Fruit fly (Drosophila melanogaster) whole organism, prepupa: ENCODE results near the gene CG5026.
A peak's percentile ranks its signal among the peaks of the same experiment; 100 is the strongest.

Experiments
- CG11294 ChIP-seq: fragments of 200-800 bp; sonication (Bioruptor generic); IDR thresholded peaks from 2 replicates; pipeline ENCODE4 v1.3.6; 2022; ENCODE audit warnings: missing biosample characterization, missing genetic modification characterization
- CG11762 ChIP-seq: fragments of 200-800 bp; sonication (Bioruptor generic); optimal IDR thresholded peaks from 3 replicates; lab custom pipeline; 2016; ENCODE audit warnings: missing biosample characterization, missing genetic modification characterization; ENCODE audit not compliant: insufficient read depth
- CG11902 ChIP-seq: fragments of 200-800 bp; sonication (Bioruptor generic); optimal IDR thresholded peaks from 3 replicates; lab custom pipeline; 2016; ENCODE audit warnings: missing biosample characterization, missing genetic modification characterization
- CG15336 ChIP-seq: fragments of 200-800 bp; sonication (Bioruptor generic); IDR thresholded peaks from 2 replicates; pipeline ENCODE4 v1.3.6; 2022; ENCODE audit warnings: missing biosample characterization, missing genetic modification characterization
- CG1621 ChIP-seq: fragments of 200-800 bp; sonication (Bioruptor generic); optimal IDR thresholded peaks from 3 replicates; lab custom pipeline; 2018; ENCODE audit warnings: missing biosample characterization, mild to moderate bottlenecking, missing genetic modification characterization
- CG3032 ChIP-seq: fragments of 200-800 bp; optimal IDR thresholded peaks from 2 replicates; lab custom pipeline; 2019; ENCODE audit warnings: missing biosample characterization, mild to moderate bottlenecking, missing genetic modification characterization, moderate library complexity
- CG31627 ChIP-seq: fragments of 200-800 bp; sonication (Bioruptor generic); optimal IDR thresholded peaks from 3 replicates; lab custom pipeline; 2016; ENCODE audit warnings: missing biosample characterization, missing genetic modification characterization
- CG32006 ChIP-seq: fragments of 200-800 bp; sonication (Bioruptor generic); optimal IDR thresholded peaks from 3 replicates; lab custom pipeline; 2017; ENCODE audit warnings: missing biosample characterization, mild to moderate bottlenecking, missing genetic modification characterization
- CG34406 ChIP-seq: fragments of 200-800 bp; sonication (Bioruptor generic); optimal IDR thresholded peaks from 3 replicates; lab custom pipeline; 2016; ENCODE audit warnings: missing biosample characterization, missing genetic modification characterization
- CG3919 ChIP-seq: fragments of 200-800 bp; sonication (Bioruptor generic); optimal IDR thresholded peaks from 3 replicates; lab custom pipeline; 2016; ENCODE audit warnings: missing biosample characterization, missing genetic modification characterization
- CG4318 ChIP-seq: fragments of 200-800 bp; sonication (Bioruptor generic); optimal IDR thresholded peaks from 3 replicates; lab custom pipeline; 2017; ENCODE audit warnings: missing biosample characterization, mild to moderate bottlenecking, missing genetic modification characterization
- CG6163 ChIP-seq: fragments of 200-800 bp; sonication (Bioruptor generic); IDR thresholded peaks from 3 replicates; pipeline ENCODE4 v1.3.6; 2022; ENCODE audit warnings: missing biosample characterization, missing genetic modification characterization
- CG6808 ChIP-seq: fragments of 200-800 bp; sonication (Bioruptor generic); optimal IDR thresholded peaks from 3 replicates; lab custom pipeline; 2017; ENCODE audit warnings: missing biosample characterization, missing genetic modification characterization, mild to moderate bottlenecking, moderate library complexity, missing genetic modification reagents
- CG6854 ChIP-seq: fragments of 200-800 bp; sonication (Bioruptor generic); optimal IDR thresholded peaks from 2 replicates; lab custom pipeline; 2017; ENCODE audit warnings: missing biosample characterization, mild to moderate bottlenecking, missing genetic modification characterization
- CG7368 ChIP-seq: fragments of 200-800 bp; sonication (Bioruptor generic); optimal IDR thresholded peaks from 3 replicates; lab custom pipeline; 2016; ENCODE audit warnings: missing biosample characterization, missing genetic modification characterization
- CG8119 ChIP-seq: fragments of 200-800 bp; sonication (Bioruptor generic); IDR thresholded peaks from 3 replicates; pipeline ENCODE4 v1.3.6; 2022; ENCODE audit warnings: missing biosample characterization, missing genetic modification characterization
- CG9139 ChIP-seq: fragments of 200-800 bp; sonication (Bioruptor generic); optimal IDR thresholded peaks from 3 replicates; lab custom pipeline; 2017; ENCODE audit warnings: missing biosample characterization, mild to moderate bottlenecking, missing genetic modification characterization
- Eip75B ChIP-seq: fragments of 200-800 bp; sonication (Bioruptor generic); optimal IDR thresholded peaks from 3 replicates; lab custom pipeline; 2016; ENCODE audit warnings: missing biosample characterization, missing genetic modification characterization
- Eip78C ChIP-seq: fragments of 200-800 bp; sonication (Bioruptor generic); peaks from one replicate; lab custom pipeline; 2016; ENCODE audit warnings: missing biosample characterization, missing genetic modification characterization
- Ets21C ChIP-seq: fragments of 200-800 bp; sonication (Bioruptor generic); optimal IDR thresholded peaks from 3 replicates; lab custom pipeline; 2016; ENCODE audit warnings: missing biosample characterization, missing genetic modification characterization
- Gug ChIP-seq: fragments of 200-800 bp; sonication (Bioruptor generic); IDR thresholded peaks from 2 replicates; pipeline ENCODE4 v1.3.6; 2022; ENCODE audit warnings: missing biosample characterization, missing genetic modification characterization
- Hr39 ChIP-seq: fragments of 200-800 bp; sonication (Bioruptor generic); optimal IDR thresholded peaks from 2 replicates; lab custom pipeline; 2016; ENCODE audit warnings: missing biosample characterization, missing genetic modification characterization
- Hr4 ChIP-seq: fragments of 200-800 bp; sonication (Bioruptor generic); optimal IDR thresholded peaks from 3 replicates; lab custom pipeline; 2016; ENCODE audit warnings: missing biosample characterization, missing genetic modification characterization
- Lpt ChIP-seq: fragments of 200-800 bp; sonication (Bioruptor generic); optimal IDR thresholded peaks from 3 replicates; lab custom pipeline; 2016; ENCODE audit warnings: missing biosample characterization, missing genetic modification characterization
- Met ChIP-seq: fragments of 200-800 bp; sonication (Bioruptor generic); optimal IDR thresholded peaks from 3 replicates; lab custom pipeline; 2016; ENCODE audit warnings: missing biosample characterization, missing genetic modification characterization
- OdsH ChIP-seq: fragments of 200-800 bp; sonication (Bioruptor generic); optimal IDR thresholded peaks from 3 replicates; lab custom pipeline; 2016; ENCODE audit warnings: missing biosample characterization, missing genetic modification characterization
- Smox ChIP-seq: fragments of 200-800 bp; sonication (Bioruptor generic); optimal IDR thresholded peaks from 3 replicates; lab custom pipeline; 2016; ENCODE audit warnings: missing biosample characterization, missing genetic modification characterization
- Sox102F ChIP-seq: fragments of 200-800 bp; sonication (Bioruptor generic); optimal IDR thresholded peaks from 2 replicates; lab custom pipeline; 2016; ENCODE audit warnings: missing biosample characterization, mild to moderate bottlenecking, missing genetic modification characterization
- Sox14 ChIP-seq: fragments of 200-800 bp; sonication (Bioruptor generic); optimal IDR thresholded peaks from 3 replicates; lab custom pipeline; 2016; ENCODE audit warnings: missing biosample characterization, missing genetic modification characterization
- Sox15 ChIP-seq: fragments of 200-800 bp; sonication (Bioruptor generic); optimal IDR thresholded peaks from 3 replicates; lab custom pipeline; 2016; ENCODE audit warnings: missing biosample characterization, missing genetic modification characterization
- achi ChIP-seq: fragments of 200-800 bp; sonication (Bioruptor generic); optimal IDR thresholded peaks from 3 replicates; lab custom pipeline; 2016; ENCODE audit warnings: missing biosample characterization, missing genetic modification characterization
- dac ChIP-seq: fragments of 200-800 bp; sonication (Bioruptor generic); optimal IDR thresholded peaks from 2 replicates; lab custom pipeline; 2017; ENCODE audit warnings: missing biosample characterization, mild to moderate bottlenecking, missing genetic modification characterization
- dsx ChIP-seq: fragments of 200-800 bp; optimal IDR thresholded peaks from 3 replicates; lab custom pipeline; 2019; ENCODE audit warnings: missing biosample characterization, mild to moderate bottlenecking, missing genetic modification characterization, moderate library complexity; ENCODE audit not compliant: poor library complexity, severe bottlenecking
- eg ChIP-seq: fragments of 200-800 bp; sonication (Bioruptor generic); IDR thresholded peaks from 3 replicates; pipeline ENCODE4 v1.3.6; 2022; ENCODE audit warnings: missing biosample characterization, missing genetic modification characterization
- esn ChIP-seq: fragments of 200-800 bp; sonication (Bioruptor generic); optimal IDR thresholded peaks from 2 replicates; lab custom pipeline; 2016; ENCODE audit warnings: missing biosample characterization, mild to moderate bottlenecking, missing genetic modification characterization, moderate library complexity
- fkh ChIP-seq: fragments of 200-800 bp; sonication (Bioruptor generic); optimal IDR thresholded peaks from 3 replicates; lab custom pipeline; 2017; ENCODE audit warnings: missing biosample characterization, mild to moderate bottlenecking, missing genetic modification characterization, moderate library complexity
- lz ChIP-seq: fragments of 200-800 bp; sonication (Bioruptor generic); optimal IDR thresholded peaks from 3 replicates; lab custom pipeline; 2016; ENCODE audit warnings: missing biosample characterization, missing genetic modification characterization
- spab ChIP-seq: fragments of 200-800 bp; sonication (Bioruptor generic); optimal IDR thresholded peaks from 2 replicates; lab custom pipeline; 2017; ENCODE audit warnings: missing biosample characterization, mild to moderate bottlenecking, missing genetic modification characterization, missing genetic modification reagents
- svp ChIP-seq: fragments of 200-800 bp; sonication (Bioruptor generic); peaks from one replicate; lab custom pipeline; 2016; ENCODE audit warnings: missing biosample characterization, missing genetic modification characterization

CG5026 gene

dm6 chr3L:8985132-8985847 lies 17.0 kb downstream of the CG5026 start:
- TF ChIP-seq Eip75B (GFP tag; lab: Kevin White, UChicago) (peak; percentile 41), Sox14 (GFP tag; lab: Kevin White, UChicago) (peak; percentile 13), CG3032 (peak; percentile 15), CG7368 (GFP tag; lab: Kevin White, UChicago) (no peak), CG11294 (GFP tag; lab: Robert Waterston, UW) (no peak), CG31627 (GFP tag; lab: Kevin White, UChicago) (peak; percentile 21), dac (GFP tag; lab: Kevin White, UChicago) (no peak), Smox (GFP tag; lab: Kevin White, UChicago) (no peak), svp (GFP tag; lab: Kevin White, UChicago) (peak; percentile 71), esn (GFP tag; lab: Kevin White, UChicago) (peak; percentile 41), lz (peak; percentile 12)

- TF ChIP-seq CG11294 (GFP tag; lab: Robert Waterston, UW): 0 out of 2 replicates have a peak, but pooled peaks have one; percentile 32
- 0 out of 3 replicates have a peak, but pooled peaks have one; percentile 24 for TF ChIP-seq CG6163 (GFP tag; lab: Robert Waterston, UW)
- 0 out of 2 replicates have a peak, but pooled peaks have one; percentile 14 for TF ChIP-seq CG15336
- TF ChIP-seq CG31627 (GFP tag; lab: Kevin White, UChicago): no peak
- peak; percentile 78 for TF ChIP-seq fkh (GFP tag; lab: Kevin White, UChicago)
- no peak for TF ChIP-seq Eip75B (GFP tag; lab: Kevin White, UChicago)
- TF ChIP-seq Met (GFP tag; lab: Kevin White, UChicago): no peak
- TF ChIP-seq CG6854 (GFP tag; lab: Kevin White, UChicago): no peak
- no peak for TF ChIP-seq CG34406 (GFP tag; lab: Kevin White, UChicago)
- no peak for TF ChIP-seq Hr39 (GFP tag; lab: Kevin White, UChicago)
- TF ChIP-seq Gug (GFP tag; lab: Robert Waterston, UW): no peak
Observed at dm6 chr3L:8985848-8986320, 17.6 kb downstream of the CG5026 start, which contains the start of gene Galk. Gene Galk (minus strand): TSS chr3L:8986091.

- TF ChIP-seq CG1621 (tag; lab: Kevin White, UChicago): no peak
- TF ChIP-seq fkh (GFP tag; lab: Kevin White, UChicago): peak; percentile 13
- TF ChIP-seq, all 60 proteins: peak for 1
Observed at dm6 chr3L:8986582-8986981, 18.3 kb downstream of the CG5026 start, which contains the start of gene CG5068. Gene CG5068 (plus strand): TSS chr3L:8986710.

dm6 chr3L:8990128-8990527 lies 21.8 kb downstream of the CG5026 start, which contains the start of gene CG5280:
Gene CG5280 (minus strand): TSS chr3L:8990228.
- TF ChIP-seq CG34406 (GFP tag; lab: Kevin White, UChicago) (no peak), Gug (GFP tag; lab: Robert Waterston, UW) (no peak), CG9139 (GFP tag; lab: Kevin White, UChicago) (no peak), eg (no peak), Smox (GFP tag; lab: Kevin White, UChicago) (no peak), CG6163 (GFP tag; lab: Robert Waterston, UW) (no peak), Ets21C (GFP tag; lab: Kevin White, UChicago) (no peak), dsx (GFP tag; lab: Kevin White, UChicago) (no peak), CG8119 (GFP tag; lab: Robert Waterston, UW) (no peak), OdsH (GFP tag; lab: Kevin White, UChicago) (no peak), CG3032 (no peak), CG4318 (GFP tag; lab: Kevin White, UChicago) (no peak), CG11762 (GFP tag; lab: Kevin White, UChicago) (no peak), Sox102F (GFP tag; lab: Kevin White, UChicago) (no peak)

dm6 chr3L:8996173-8996767 lies 27.9 kb downstream of the CG5026 start:
- TF ChIP-seq Eip78C (peak; percentile 97), Hr4 (GFP tag; lab: Kevin White, UChicago) (peak; percentile 97), OdsH (GFP tag; lab: Kevin White, UChicago) (peak; percentile 90), spab (GFP tag; lab: Kevin White, UChicago) (no peak), Lpt (GFP tag; lab: Kevin White, UChicago) (peak; percentile 91), Sox15 (peak; percentile 66), Eip75B (GFP tag; lab: Kevin White, UChicago) (peak; percentile 89), CG8119 (GFP tag; lab: Robert Waterston, UW) (peak; percentile 95), CG11294 (GFP tag; lab: Robert Waterston, UW) (peak; percentile 82; the same call in 1 of the 2 replicates), CG32006 (GFP tag; lab: Kevin White, UChicago) (peak; percentile 97), achi (GFP tag; lab: Kevin White, UChicago) (peak; percentile 87), CG15336 (peak; percentile 95), CG3919 (GFP tag; lab: Kevin White, UChicago) (peak; percentile 91), CG6808 (no peak), dsx (GFP tag; lab: Kevin White, UChicago) (no peak), dac (GFP tag; lab: Kevin White, UChicago) (peak; percentile 89), Sox14 (GFP tag; lab: Kevin White, UChicago) (peak; percentile 87), CG11902 (GFP tag; lab: Kevin White, UChicago) (peak; percentile 86)
